Fruit fly (Drosophila melanogaster): ENCODE measurements around the gene CG5196.

- no peak for TF ChIP-seq jim (GFP tag; optimal IDR thresholded peaks at IDR 0.05)
- TF ChIP-seq lola (GFP tag; optimal IDR thresholded peaks at IDR 0.05): no peak
- no peak for TF ChIP-seq tai (GFP tag; optimal IDR thresholded peaks at IDR 0.05)
- no peak for TF ChIP-seq h (GFP tag; optimal IDR thresholded peaks at IDR 0.05)
- TF ChIP-seq Dfd (GFP tag; optimal IDR thresholded peaks at IDR 0.05): no peak
- no peak for TF ChIP-seq woc (GFP tag; optimal IDR thresholded peaks at IDR 0.05)
- TF ChIP-seq CrebA (GFP tag; optimal IDR thresholded peaks at IDR 0.05; ENCODE audit: borderline replicate concordance): peak; percentile 14
- no peak for TF ChIP-seq usp (GFP tag; optimal IDR thresholded peaks at IDR 0.05)
- no peak for TF ChIP-seq fru (GFP tag; optimal IDR thresholded peaks at IDR 0.05)
- no peak for TF ChIP-seq Dif (GFP tag; optimal IDR thresholded peaks at IDR 0.05; ENCODE audit: partially characterized antibody)
- no peak for TF ChIP-seq Jra (GFP tag; optimal IDR thresholded peaks at IDR 0.05)
- TF ChIP-seq psq (GFP tag; optimal IDR thresholded peaks at IDR 0.05): no peak
- no peak for TF ChIP-seq dsf (GFP tag; optimal IDR thresholded peaks at IDR 0.05; ENCODE audit: borderline replicate concordance)
- no peak for TF ChIP-seq GATAd (GFP tag; optimal IDR thresholded peaks at IDR 0.05)
These were observed 24.3 kb upstream of the CG5196 start for dm6 chr3R:12383784-12384183.
